Fruit fly (Drosophila melanogaster): ENCODE measurements around the gene Sfp24F.

Sfp24F gene

DNA sequence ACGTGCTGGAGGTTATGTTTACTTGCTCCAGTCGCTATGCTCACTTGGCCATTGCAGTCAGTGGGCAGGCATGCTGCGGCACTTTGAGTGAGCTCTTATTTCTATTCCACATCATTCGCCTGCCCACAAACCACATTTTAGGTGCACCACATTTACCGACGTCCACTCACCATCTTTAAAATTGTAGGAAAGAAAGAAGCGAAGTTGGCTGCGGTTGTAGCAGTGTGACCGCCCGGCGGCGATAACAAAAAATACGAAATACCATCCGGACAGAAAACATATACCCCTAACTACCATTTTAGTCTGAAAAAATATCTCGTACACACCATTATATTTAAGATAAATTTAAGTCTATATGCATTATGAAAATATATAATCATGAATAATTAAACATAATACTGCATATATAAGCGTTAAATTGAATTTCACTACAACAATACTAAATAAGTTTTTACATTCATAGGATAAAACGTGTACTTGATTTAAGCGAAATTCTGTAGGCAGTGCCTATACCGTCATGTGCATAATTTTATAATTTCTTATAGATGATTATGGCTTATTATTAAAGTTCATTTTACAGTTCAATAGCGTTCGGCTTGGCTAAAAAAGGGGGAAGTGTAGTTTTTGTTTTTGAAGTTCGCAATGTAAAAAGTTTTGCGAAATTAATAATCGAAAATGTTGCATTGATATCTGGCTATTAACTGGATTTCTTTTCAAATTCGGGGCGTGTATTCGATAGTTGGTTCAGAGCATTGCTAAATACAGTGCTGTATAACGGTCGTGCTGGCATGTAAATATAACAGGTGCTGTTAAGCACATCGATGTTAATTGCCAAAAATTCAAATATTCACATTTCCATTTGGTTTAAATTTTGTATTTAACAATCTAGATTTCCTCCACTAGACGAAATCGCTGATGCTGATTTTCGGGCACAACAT, 16.5 kb upstream of the Sfp24F start, which contains the start of gene RpL27A (continued):
- peak in 1 of 2 experiments; percentile 62 for TF ChIP-seq Eip74EF (GFP tag; optimal IDR thresholded peaks at IDR 0.05)
- no peak for TF ChIP-seq Drgx (GFP tag; IDR thresholded peaks at IDR 0.05)
- TF ChIP-seq CG16813 (GFP tag; IDR thresholded peaks at IDR 0.05; ENCODE audit: partially characterized antibody): peak; percentile 65
- peak; percentile 70 for TF ChIP-seq row (GFP tag; IDR thresholded peaks at IDR 0.05)
- TF ChIP-seq Xbp1 (GFP tag; optimal IDR thresholded peaks at IDR 0.05): peak; percentile 79
- no peak for TF ChIP-seq br (optimal IDR thresholded peaks at IDR 0.05)
- TF ChIP-seq chif (GFP tag; optimal IDR thresholded peaks at IDR 0.05): peak; percentile 52 to 68

- no peak for TF ChIP-seq GATAe (GFP tag; conservative IDR thresholded peaks at IDR 0.05)
- TF ChIP-seq CG9797 (GFP tag; optimal IDR thresholded peaks at IDR 0.05): peak; percentile 46
- TF ChIP-seq Ssrp (tag; optimal IDR thresholded peaks at IDR 0.05): peak; percentile 42
- TF ChIP-seq Pdp1 (GFP tag; optimal IDR thresholded peaks at IDR 0.05): peak in 1 of 2 experiments; percentile 11
- no peak for TF ChIP-seq CG5180 (GFP tag; optimal IDR thresholded peaks at IDR 0.05)
- TF ChIP-seq CG2120 (GFP tag; optimal IDR thresholded peaks at IDR 0.05): peak; percentile 24
- peak in 1 of 2 experiments; percentile 21 for TF ChIP-seq Hr51 (GFP tag; optimal IDR thresholded peaks at IDR 0.05)
- peak; percentile 33; the same call in 1 of the 2 replicates for TF ChIP-seq CG32532 (GFP tag; IDR thresholded peaks at IDR 0.05)
- TF ChIP-seq CG6654 (GFP tag; optimal IDR thresholded peaks at IDR 0.05): no peak
- TF ChIP-seq CG11247 (GFP tag; IDR thresholded peaks at IDR 0.05): 0 out of 2 replicates have a peak, but pooled peaks have one; percentile 22
- TF ChIP-seq Sry-δ (GFP tag; optimal IDR thresholded peaks at IDR 0.05): no peak
- TF ChIP-seq CG13894 (tag; optimal IDR thresholded peaks at IDR 0.05): peak; percentile 54
- no peak for TF ChIP-seq BEAF-32 (GFP tag; optimal IDR thresholded peaks at IDR 0.05)
- no peak for TF ChIP-seq CG1602 (GFP tag; optimal IDR thresholded peaks at IDR 0.05)
- TF ChIP-seq gem (tag; optimal IDR thresholded peaks at IDR 0.05): peak; percentile 37
- TF ChIP-seq hkb (optimal IDR thresholded peaks at IDR 0.05): no peak
- TF ChIP-seq hkb (GFP tag; IDR thresholded peaks at IDR 0.05): 0 out of 2 replicates have a peak, but pooled peaks have one; percentile 17
- 0 out of 2 replicates have a peak, but pooled peaks have one; percentile 21 for TF ChIP-seq stc (GFP tag; IDR thresholded peaks at IDR 0.05)
- peak; percentile 37 for TF ChIP-seq CG15514 (GFP tag; optimal IDR thresholded peaks at IDR 0.05)
- peak; percentile 21 for TF ChIP-seq CG13424 (tag; optimal IDR thresholded peaks at IDR 0.05)
- TF ChIP-seq CG17361 (GFP tag; IDR thresholded peaks at IDR 0.05): 0 out of 3 replicates have a peak, but pooled peaks have one; percentile 15
- TF ChIP-seq Med (GFP tag): peak; percentile 82
- TF ChIP-seq CG8281 (tag; optimal IDR thresholded peaks at IDR 0.05): no peak
- peak; percentile 35 for TF ChIP-seq MESR4 (GFP tag; optimal IDR thresholded peaks at IDR 0.05)
- no peak for TF ChIP-seq Six4 (GFP tag; optimal IDR thresholded peaks at IDR 0.05)
- TF ChIP-seq br (optimal IDR thresholded peaks at IDR 0.05): no peak
- TF ChIP-seq cwo (GFP tag; optimal IDR thresholded peaks at IDR 0.05): no peak
- peak; percentile 56 for TF ChIP-seq sd (tag; optimal IDR thresholded peaks at IDR 0.05)
- TF ChIP-seq Dref (GFP tag; IDR thresholded peaks at IDR 0.05): 0 out of 2 replicates have a peak, but pooled peaks have one; percentile 28
- TF ChIP-seq CG12659 (GFP tag; optimal IDR thresholded peaks at IDR 0.05): peak; percentile 40
- peak; percentile 23 for TF ChIP-seq Deaf1 (tag; optimal IDR thresholded peaks at IDR 0.05)
- peak; percentile 47; the same call in 1 of the 2 replicates for TF ChIP-seq slbo (GFP tag; IDR thresholded peaks at IDR 0.05)
- peak; percentile 71 for TF ChIP-seq Rfx (GFP tag; IDR thresholded peaks at IDR 0.05)
- TF ChIP-seq CG2712 (tag; optimal IDR thresholded peaks at IDR 0.05): peak; percentile 34
- TF ChIP-seq pzg (GFP tag; optimal IDR thresholded peaks at IDR 0.05): peak; percentile 55
- TF ChIP-seq CG11696 (GFP tag; IDR thresholded peaks at IDR 0.05): 0 out of 2 replicates have a peak, but pooled peaks have one; percentile 8
- TF ChIP-seq NC2β (GFP tag; optimal IDR thresholded peaks at IDR 0.05): no peak
- TF ChIP-seq CG18599 (GFP tag; optimal IDR thresholded peaks at IDR 0.05): no peak
- no peak for TF ChIP-seq seq (GFP tag; IDR thresholded peaks at IDR 0.05)
Observed at dm6 chr2L:4456539-4456994, 14.7 kb upstream of the Sfp24F start, which contains the start of gene Gs1l. Gene Gs1l (minus strand): TSS chr2L:4456807.

Data from whole organism, embryonic.